Fruit fly (Drosophila melanogaster): ENCODE measurements around the gene CG10098.
A peak's percentile ranks its signal among the peaks of the same experiment; 100 is the strongest.

CG10098 gene

DNA sequence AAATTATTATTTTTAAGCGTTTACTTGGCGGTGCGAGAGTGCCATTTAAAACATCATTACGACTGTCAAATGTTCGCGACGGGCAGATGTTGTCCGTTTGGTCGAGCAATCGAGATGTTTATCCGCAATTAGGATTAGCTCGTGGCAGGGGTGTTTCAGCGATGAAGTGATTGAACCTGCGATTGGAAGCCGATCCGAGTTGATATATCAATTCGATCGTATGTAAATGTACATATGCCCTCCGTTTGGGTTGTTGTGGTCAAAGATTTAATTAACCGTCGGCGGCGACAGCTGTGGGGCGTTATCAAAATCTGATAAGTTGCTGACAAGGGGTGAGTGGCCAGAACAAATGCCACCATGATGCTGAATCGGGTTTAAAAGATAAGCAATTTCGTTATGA is 18.2 kb downstream of the CG10098 start:
- TF ChIP-seq CG8478 (optimal IDR thresholded peaks at IDR 0.05) (no peak), CTCF (optimal IDR thresholded peaks at IDR 0.05) (no peak)

DNA sequence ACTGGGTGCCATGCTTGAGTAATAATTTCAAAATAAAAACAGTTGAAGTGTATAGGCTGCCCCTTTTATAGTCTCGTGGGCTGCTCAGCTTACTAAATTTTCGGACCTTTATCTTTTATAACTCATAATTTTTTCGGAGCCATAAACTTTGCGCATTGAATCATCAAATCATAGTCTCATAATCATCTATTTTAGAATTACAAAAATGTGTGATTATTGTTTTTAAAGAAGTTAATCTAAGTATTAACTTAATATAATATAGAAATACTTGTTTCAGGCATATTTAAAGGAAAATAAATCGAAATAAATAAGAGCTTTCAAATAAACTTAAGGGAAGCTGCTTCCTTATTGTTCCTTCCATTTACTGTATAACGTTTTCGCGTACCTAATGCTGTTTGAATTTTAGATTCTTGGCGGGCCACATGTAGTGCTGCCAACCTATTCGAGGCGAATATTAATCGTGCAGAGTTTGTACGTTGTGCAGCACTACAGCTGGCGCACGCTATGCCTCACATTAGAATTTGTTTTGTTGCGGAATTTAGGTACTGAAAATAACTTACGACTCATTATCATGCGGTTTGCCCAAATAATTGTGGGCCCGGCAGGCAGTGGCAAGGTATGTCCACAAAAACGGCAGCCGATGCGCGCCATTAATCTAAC is 20.0 kb downstream of the CG10098 start, which contains the start of the genes CG14610 and CG2656:
CG14610 (minus strand) TSS at position 51 of the 660 bp plus-strand sequence.
CG2656 (plus strand) TSS at position 480 of the 660 bp plus-strand sequence.
- TF ChIP-seq CTCF (optimal IDR thresholded peaks at IDR 0.05) (peak in 1 of 2 experiments; percentile 17), CG8478 (optimal IDR thresholded peaks at IDR 0.05) (no peak)

DNA sequence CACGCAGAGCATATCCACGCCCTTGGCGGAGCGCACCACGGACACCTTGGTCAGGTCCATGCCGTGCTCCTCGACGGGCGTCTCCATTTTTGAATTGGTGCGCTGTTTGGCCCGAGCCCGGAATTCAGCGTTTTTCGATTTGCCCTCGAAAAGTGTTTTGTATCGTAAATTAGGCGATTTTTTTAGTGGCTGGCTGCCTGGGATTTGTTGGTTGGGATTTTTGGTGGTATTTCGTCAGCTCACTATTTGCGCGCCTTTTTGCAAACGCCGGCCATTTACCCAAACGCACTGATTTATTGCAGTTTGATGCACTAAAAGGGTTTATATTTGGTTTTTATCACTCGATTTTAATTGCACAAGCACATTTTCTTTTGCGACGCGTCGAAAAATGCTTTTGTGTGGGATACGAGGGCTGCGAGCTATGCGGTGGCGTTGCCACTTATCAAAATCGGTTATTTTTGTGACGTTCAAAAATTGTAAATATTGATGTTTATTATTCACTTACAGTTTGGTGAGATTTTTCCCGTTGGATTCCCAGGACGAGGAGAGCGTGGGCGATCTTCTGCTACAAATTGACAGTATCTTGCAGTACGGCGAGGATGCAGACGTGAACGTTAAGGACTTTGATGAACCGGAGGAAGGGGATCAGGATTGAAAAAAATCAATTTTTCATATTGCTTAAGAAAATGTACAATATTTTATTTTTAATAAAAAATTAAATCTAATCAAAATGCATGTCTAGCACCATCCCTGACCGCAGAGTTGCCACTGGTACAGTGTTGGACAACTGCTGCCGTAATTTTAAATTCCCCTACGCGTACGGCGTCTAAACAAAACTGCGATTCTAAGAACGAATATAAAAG is 26.4 kb downstream of the CG10098 start, which contains the start of the genes gfzf and Sas-4:
gfzf (minus strand) TSS at position 425 of the 863 bp plus-strand sequence.
Sas-4 (plus strand) TSS at position 824 of the 863 bp plus-strand sequence.
- TF ChIP-seq CTCF (optimal IDR thresholded peaks at IDR 0.05) = no peak

DNA sequence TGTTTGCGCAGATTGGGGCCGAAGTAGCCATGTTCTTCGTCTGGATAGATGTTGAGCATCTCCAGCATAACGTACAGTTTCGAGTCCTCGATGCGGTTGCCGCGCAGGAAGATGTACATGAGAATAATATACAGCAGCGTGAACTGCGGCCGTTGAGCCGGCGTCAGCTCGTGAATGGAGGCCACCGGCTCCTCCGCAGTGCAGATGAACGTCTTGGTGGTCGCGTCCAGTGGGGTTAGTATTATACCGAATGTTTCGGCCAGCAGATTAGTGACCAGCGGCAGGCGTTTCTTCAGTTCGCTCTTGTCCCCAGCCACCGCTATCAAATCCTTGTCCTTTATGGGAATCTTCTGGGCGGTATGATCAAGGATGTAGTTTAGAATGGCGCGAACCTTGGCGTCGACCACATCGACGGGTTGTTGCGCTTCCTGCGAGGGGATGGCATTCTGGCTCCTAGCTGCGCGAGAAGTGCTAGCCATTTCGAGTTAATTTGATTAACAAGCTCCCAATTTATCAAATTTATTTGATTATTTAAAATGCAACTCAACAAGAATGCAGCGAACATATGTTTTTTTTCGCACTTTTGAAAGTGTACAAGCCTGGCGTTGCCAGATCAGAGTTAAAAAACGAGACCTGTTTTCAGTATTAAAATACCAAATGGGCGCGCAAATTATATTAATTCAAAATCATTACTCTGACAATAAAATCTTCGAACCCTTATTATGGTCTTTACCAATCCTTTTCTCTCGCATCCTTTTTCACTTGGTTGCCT is 30.4 kb downstream of the CG10098 start, which contains the start of gene MAGE:
MAGE (minus strand) TSS at position 595 of the 772 bp plus-strand sequence.
- TF ChIP-seq CG8478 (optimal IDR thresholded peaks at IDR 0.05) (no peak), CTCF (optimal IDR thresholded peaks at IDR 0.05) (no peak)

DNA sequence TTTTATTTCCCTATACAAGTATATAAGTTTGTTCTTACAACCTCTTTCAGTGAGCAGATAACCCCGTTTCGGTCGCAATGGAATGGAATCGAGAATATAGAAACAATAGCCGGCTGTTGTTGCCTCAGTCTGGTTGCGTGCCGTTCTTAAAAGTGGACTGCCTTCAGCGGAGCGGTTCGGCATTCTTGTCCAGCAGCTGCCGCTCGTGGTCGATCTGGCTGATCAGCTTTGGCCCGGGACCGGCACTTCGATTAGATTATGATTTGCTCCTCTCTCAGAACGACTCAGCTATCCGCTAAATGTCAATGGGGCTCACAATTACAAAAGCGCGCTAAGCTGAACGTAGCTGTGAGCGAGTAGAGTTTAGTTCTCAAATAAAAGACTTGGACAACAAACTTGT is 32.8 kb downstream of the CG10098 start:
- TF ChIP-seq CG8478 (optimal IDR thresholded peaks at IDR 0.05) (no peak), CTCF (optimal IDR thresholded peaks at IDR 0.05) (no peak)

DNA sequence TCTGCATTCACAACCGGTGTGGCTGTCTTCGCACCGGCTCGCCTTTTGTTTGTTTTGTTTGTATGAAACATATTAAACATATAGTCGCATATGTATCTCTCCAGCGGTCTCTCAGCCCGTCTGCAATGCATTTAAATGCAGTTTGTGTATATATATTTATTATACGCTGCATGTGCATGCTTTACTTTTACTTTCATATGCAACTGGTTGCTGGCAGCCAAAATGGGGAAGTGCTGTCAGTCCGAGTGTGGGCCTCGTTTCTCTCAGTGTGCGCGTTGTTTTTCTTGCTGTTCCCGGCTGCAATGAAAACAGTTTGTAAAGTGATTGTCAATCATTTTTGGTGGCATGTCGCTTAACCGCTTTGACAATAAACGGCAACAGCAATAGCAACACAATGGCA is 35.3 kb downstream of the CG10098 start:
- TF ChIP-seq CG8478 (optimal IDR thresholded peaks at IDR 0.05) (no peak), CTCF (optimal IDR thresholded peaks at IDR 0.05) (no peak)

DNA sequence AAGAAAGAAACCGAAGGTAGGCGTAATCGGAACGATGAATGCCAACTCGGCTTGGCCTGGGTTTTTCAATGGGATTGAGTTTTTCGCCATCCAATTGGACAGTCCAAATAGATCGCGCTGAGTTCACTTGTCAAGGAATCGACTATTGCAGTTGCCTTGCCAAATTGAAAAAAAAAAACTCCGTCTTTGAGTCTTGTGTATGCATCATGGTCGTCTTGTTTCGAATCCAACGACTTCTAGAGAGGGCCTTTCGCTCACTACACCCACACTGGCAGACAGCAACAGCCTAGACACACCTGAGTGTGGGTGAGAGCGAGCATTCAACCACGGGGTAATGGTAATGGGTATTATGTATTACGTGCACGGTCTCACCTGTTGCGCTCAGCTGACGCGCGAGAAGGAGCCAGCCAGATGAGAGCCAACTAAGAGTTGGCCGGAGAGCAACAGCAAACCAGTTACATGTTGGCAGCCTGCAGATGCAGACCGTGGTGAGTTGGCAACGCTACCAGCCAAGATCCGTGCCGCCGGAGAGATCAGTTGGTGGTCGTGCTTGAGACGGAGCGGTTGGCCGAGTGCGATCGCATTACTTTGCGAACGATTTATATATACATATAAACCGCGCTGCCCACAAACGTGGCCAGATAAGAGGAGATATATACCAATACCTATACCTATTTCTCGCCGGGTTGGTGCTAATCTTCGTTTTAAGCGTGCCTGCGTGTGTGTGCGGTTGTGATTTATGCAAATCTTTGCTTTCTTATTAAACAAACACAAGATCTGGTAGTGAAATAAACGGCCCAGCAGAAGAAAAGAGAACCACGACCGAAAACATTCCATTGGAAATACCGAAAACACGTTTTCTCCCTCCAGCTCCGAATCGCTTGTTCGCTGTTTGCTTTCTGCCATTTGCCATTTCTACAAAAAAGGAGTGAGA is 38.3 kb downstream of the CG10098 start, which contains the start of gene sas:
sas (plus strand) TSS at position 453 of the 934 bp plus-strand sequence.
- TF ChIP-seq CG8478 (optimal IDR thresholded peaks at IDR 0.05) (no peak), CTCF (optimal IDR thresholded peaks at IDR 0.05) (no peak)

DNA sequence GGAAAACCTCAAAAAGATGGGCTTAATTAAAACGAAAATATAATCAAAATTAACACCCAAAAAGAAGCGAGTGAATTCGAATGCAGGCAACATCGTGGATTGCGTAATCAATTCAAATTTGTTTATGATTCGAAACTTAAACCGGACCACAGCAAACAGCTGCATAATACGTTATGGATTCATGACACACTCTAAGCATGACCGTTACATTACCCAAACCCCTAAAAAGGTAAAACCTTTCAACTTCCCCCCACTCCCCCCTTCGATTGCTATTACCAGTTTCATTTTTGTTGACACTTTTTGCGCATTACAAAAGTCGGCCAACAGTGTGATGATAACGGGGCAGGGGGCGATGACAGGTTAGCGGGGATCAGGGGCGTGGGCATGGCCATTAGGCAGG is 45.6 kb downstream of the CG10098 start:
- TF ChIP-seq CG8478 (optimal IDR thresholded peaks at IDR 0.05) = no peak
- no peak for TF ChIP-seq CTCF (optimal IDR thresholded peaks at IDR 0.05)

DNA sequence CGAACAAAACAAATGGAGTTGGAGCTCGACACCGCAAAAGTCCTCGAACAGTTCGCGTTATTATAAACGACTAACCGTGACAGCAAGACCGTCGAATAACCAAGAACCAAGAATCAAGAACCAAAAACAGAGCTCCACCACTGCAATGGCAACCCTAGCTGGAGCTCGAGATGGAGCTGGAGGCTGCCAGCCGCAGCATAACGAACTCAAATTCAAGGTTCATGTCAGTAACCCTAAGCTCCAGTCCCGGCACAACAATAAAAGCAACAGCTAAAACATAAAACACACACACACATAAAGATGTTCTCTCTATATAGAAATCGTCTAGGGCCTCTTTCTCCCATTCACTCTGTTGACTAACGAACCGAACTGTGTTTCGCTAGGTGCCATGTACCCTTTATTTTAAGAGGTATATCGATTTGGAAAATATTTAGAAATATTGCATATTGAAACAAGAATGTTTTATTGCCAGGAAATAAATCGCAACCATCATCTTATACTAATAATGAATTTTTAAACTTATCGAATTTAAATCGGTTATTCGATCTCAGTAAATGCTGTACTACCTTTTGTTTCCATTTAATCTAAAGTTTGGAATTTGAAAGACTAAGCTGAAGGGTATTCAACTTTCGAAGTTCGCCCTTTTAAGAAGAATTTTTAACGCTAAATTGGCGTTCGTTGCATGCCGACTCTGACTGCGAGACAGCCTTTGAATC is 47.2 kb downstream of the CG10098 start:
- TF ChIP-seq CTCF (optimal IDR thresholded peaks at IDR 0.05) (no peak), CG8478 (optimal IDR thresholded peaks at IDR 0.05) (no peak)

DNA sequence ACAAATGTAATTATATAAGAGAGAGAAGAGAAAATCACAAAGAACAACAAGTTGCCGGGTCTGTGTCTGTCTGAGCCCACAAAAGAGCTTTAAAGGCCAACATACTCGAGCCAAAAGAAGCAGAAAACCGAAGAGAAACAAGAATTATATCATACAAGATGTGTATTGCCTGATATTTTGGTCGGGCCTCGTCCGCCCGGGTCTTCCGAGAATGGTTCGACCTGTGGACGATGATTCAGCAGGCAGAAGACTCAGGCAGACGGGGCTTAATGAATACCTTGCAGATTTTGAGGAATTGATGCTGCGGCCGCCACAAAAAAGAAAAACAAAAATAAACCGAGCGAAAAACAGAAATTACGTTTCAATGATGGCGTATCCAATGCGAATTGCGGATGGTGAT is 48.6 kb downstream of the CG10098 start:
- TF ChIP-seq CG8478 (optimal IDR thresholded peaks at IDR 0.05) (no peak), CTCF (optimal IDR thresholded peaks at IDR 0.05) (no peak)

DNA sequence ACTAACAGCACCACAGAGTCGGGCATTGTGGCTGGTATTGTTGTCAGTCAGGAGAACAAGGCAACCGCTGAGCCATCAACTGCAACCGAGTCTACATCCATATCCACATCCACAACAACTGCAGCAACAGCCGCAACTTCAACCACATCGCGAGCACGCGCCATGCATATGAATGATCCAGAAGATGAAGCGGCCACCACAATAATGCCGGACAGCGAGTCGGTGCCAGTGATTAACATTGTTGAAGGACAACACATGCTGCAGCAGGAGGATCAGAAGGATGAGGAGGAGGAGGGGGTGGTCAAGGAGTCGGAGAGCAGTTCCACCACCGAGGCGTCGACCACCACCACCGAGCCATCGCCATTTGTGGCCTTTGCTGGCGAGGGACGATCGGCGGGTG is 50.4 kb downstream of the CG10098 start:
- TF ChIP-seq CTCF (optimal IDR thresholded peaks at IDR 0.05) (no peak), CG8478 (optimal IDR thresholded peaks at IDR 0.05) (no peak)
